Worm (Caenorhabditis elegans): ENCODE measurements around the gene pkg-2.

Gene pkg-2

DNA sequence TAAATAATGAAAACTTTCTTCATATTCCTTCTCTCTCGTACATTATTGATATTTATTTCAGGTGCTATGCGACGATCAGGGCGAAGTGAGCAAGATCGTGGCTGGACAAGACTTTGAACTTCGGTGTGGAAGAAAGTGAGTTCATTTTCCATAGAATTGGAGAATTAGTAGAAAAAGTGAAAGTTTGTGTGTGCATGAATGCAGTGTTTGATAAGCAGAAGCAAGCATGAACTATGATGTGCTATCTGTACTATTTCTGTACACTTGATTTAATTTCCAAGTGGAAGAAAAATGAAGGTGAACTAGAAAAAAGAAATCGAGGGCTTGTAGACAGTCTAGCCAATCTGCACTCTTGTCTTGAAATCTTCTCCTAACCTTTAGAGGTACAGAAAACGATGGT lies 11.3 kb downstream of the pkg-2 start:
- TF ChIP-seq nhr-25 (tag; optimal IDR thresholded peaks at IDR 0.05), result no peak
- TF ChIP-seq crh-2 (tag; optimal IDR thresholded peaks at IDR 0.05), result peak; percentile 11
- no peak for TF ChIP-seq C34F6.9 (tag; optimal IDR thresholded peaks at IDR 0.05)
- peak; percentile 67 for TF ChIP-seq blmp-1 (tag; optimal IDR thresholded peaks at IDR 0.05; ENCODE audit: insufficient read depth)
- TF ChIP-seq elt-1 (tag; optimal IDR thresholded peaks at IDR 0.05), result no peak
- TF ChIP-seq sma-3 (GFP tag; optimal IDR thresholded peaks at IDR 0.05), result peak; percentile 22
- peak; percentile 75 for TF ChIP-seq fos-1 (tag; optimal IDR thresholded peaks at IDR 0.05)
- TF ChIP-seq sma-9 (GFP tag; optimal IDR thresholded peaks at IDR 0.05), result peak; percentile 85
- no peak for TF ChIP-seq sma-9 (tag; optimal IDR thresholded peaks at IDR 0.05)
- TF ChIP-seq nhr-237 (tag; optimal IDR thresholded peaks at IDR 0.05), result no peak

DNA sequence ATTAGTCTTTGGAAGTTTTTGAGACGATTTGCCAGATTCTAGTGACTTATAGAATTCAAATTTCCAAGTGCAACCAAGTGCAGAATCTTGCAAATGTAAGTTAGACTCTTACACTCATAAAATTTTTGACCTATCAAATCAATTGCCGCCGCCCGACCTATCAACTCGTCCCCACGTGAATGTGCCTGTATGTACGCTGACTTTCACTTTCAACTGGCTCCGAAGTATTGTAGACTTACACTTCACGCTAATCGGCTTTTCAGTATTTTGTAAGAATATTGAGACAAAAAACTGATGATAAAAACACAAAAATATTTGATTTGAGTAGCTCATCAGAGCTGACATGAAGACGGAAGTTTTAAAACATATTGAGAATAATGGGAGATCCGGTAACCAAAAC lies 12.1 kb downstream of the pkg-2 start:
- no peak for TF ChIP-seq unc-55 (GFP tag; optimal IDR thresholded peaks at IDR 0.05)
- TF ChIP-seq blmp-1 (tag; optimal IDR thresholded peaks at IDR 0.05; ENCODE audit: insufficient read depth), result peak; percentile 57
- TF ChIP-seq egl-27 (tag; optimal IDR thresholded peaks at IDR 0.05), result no peak
- TF ChIP-seq sma-9 (GFP tag; optimal IDR thresholded peaks at IDR 0.05), result peak; percentile 73
- TF ChIP-seq sma-9 (tag; optimal IDR thresholded peaks at IDR 0.05), result no peak
- no peak for TF ChIP-seq R02D3.7 (tag; optimal IDR thresholded peaks at IDR 0.05)
- TF ChIP-seq sma-3 (GFP tag; optimal IDR thresholded peaks at IDR 0.05), result peak; percentile 9
- TF ChIP-seq mab-5 (tag; optimal IDR thresholded peaks at IDR 0.05), result no peak
- no peak for TF ChIP-seq aly-2 (tag; optimal IDR thresholded peaks at IDR 0.05)
- TF ChIP-seq ceh-82 (tag; optimal IDR thresholded peaks at IDR 0.05), result no peak
- no peak for TF ChIP-seq nhr-6 (tag; optimal IDR thresholded peaks at IDR 0.05)
- peak; percentile 31 for TF ChIP-seq fos-1 (tag; optimal IDR thresholded peaks at IDR 0.05)
- TF ChIP-seq elt-1 (tag; optimal IDR thresholded peaks at IDR 0.05), result no peak
- TF ChIP-seq mdl-1 (tag; optimal IDR thresholded peaks at IDR 0.05), result peak in 1 of 2 experiments; percentile 19

DNA sequence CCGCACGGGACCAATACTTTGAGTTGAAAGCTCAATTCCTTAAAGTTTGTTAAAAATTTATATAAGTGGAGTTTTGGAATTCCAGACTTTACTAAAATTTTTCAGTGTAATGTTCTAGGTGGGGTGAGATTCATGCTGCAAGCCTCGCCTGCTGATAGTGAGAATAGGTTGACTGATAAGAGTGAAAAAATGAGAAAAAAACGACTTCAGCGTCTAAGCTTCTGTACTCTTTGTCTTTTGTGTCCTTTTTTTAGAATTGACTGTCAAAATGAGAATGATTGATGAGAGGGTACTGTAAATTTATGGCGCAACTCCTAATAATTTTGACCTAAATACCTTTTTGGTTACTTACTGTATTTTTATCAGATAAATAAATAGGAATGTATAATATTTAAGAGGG lies 13.5 kb downstream of the pkg-2 start:
- no peak for TF ChIP-seq lin-11 (tag; optimal IDR thresholded peaks at IDR 0.05)
- no peak for TF ChIP-seq nhr-129 (tag; optimal IDR thresholded peaks at IDR 0.05)
- TF ChIP-seq fos-1 (tag; optimal IDR thresholded peaks at IDR 0.05), result peak; percentile 25

DNA sequence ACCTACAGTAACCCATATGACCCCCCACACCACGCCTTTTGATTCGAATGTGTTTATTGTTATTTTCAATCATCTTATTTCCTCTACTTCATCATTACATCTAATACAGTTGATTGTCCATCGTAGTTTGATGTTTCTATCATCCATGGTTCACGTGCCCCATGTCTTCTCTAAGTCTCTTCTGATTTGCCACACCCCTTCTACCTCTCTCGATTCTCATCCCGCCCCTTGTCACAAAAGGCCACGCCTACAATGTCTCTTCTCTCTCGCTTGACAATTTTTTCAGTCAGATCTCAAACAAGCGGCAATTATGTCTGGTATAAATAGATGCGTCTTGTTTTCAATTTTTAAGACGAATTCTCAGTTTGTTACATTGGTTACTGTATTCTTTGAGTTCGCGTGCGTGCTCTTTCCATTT lies 14.3 kb downstream of the pkg-2 start:
- TF ChIP-seq lin-13 (GFP tag; optimal IDR thresholded peaks at IDR 0.05), result peak; percentile 40
- peak; percentile 36 to 69 for TF ChIP-seq mdl-1 (tag; optimal IDR thresholded peaks at IDR 0.05)
- no peak for TF ChIP-seq nhr-10 (tag; optimal IDR thresholded peaks at IDR 0.05)
- no peak for TF ChIP-seq ztf-11 (tag; optimal IDR thresholded peaks at IDR 0.05)
- TF ChIP-seq unc-39 (tag; optimal IDR thresholded peaks at IDR 0.05), result no peak
- TF ChIP-seq mab-5 (tag; optimal IDR thresholded peaks at IDR 0.05), result no peak
- TF ChIP-seq nhr-129 (tag; optimal IDR thresholded peaks at IDR 0.05), result peak; percentile 80
- no peak for TF ChIP-seq nhr-12 (tag; optimal IDR thresholded peaks at IDR 0.05)
- TF ChIP-seq fos-1 (tag; optimal IDR thresholded peaks at IDR 0.05), result peak; percentile 75
- TF ChIP-seq elt-3 (tag; optimal IDR thresholded peaks at IDR 0.05), result no peak
- TF ChIP-seq R02D3.7 (tag; optimal IDR thresholded peaks at IDR 0.05), result no peak
- no peak for TF ChIP-seq ztf-4 (tag; optimal IDR thresholded peaks at IDR 0.05)
- TF ChIP-seq sma-3 (GFP tag; optimal IDR thresholded peaks at IDR 0.05), result peak; percentile 76
- no peak for TF ChIP-seq elt-1 (tag; optimal IDR thresholded peaks at IDR 0.05)
- peak; percentile 0 for TF ChIP-seq C34F6.9 (tag; optimal IDR thresholded peaks at IDR 0.05)
- peak; percentile 86 for TF ChIP-seq sma-9 (GFP tag; optimal IDR thresholded peaks at IDR 0.05)
- no peak for TF ChIP-seq sma-9 (tag; optimal IDR thresholded peaks at IDR 0.05)
- no peak for TF ChIP-seq nhr-23 (tag; optimal IDR thresholded peaks at IDR 0.05)
- TF ChIP-seq zag-1 (tag; optimal IDR thresholded peaks at IDR 0.05), result no peak
- no peak for TF ChIP-seq ztf-1 (GFP tag; conservative IDR thresholded peaks at IDR 0.05)
- no peak for TF ChIP-seq lin-39 (tag; optimal IDR thresholded peaks at IDR 0.05)
- TF ChIP-seq nhr-25 (tag; optimal IDR thresholded peaks at IDR 0.05), result peak; percentile 67
- no peak for TF ChIP-seq aly-2 (tag; optimal IDR thresholded peaks at IDR 0.05)
- TF ChIP-seq nhr-77 (tag; optimal IDR thresholded peaks at IDR 0.05), result no peak
- peak in 1 of 2 experiments; percentile 75 for TF ChIP-seq lsy-2 (tag; optimal IDR thresholded peaks at IDR 0.05)
- no peak for TF ChIP-seq ceh-16 (tag; optimal IDR thresholded peaks at IDR 0.05)
- no peak for TF ChIP-seq ZK546.5 (tag; optimal IDR thresholded peaks at IDR 0.05)
- TF ChIP-seq unc-55 (GFP tag; optimal IDR thresholded peaks at IDR 0.05), result no peak
- TF ChIP-seq ama-1 (optimal IDR thresholded peaks at IDR 0.05), result peak; percentile 80
- TF ChIP-seq mbf-1 (tag; optimal IDR thresholded peaks at IDR 0.05), result no peak
- TF ChIP-seq nhr-11 (tag; optimal IDR thresholded peaks at IDR 0.05), result no peak
- no peak for TF ChIP-seq egl-27 (tag; optimal IDR thresholded peaks at IDR 0.05)
- TF ChIP-seq unc-62 (GFP tag; optimal IDR thresholded peaks at IDR 0.05), result no peak
- TF ChIP-seq skn-1 (tag; optimal IDR thresholded peaks at IDR 0.05), result no peak
- no peak for TF ChIP-seq alr-1 (tag; optimal IDR thresholded peaks at IDR 0.05)
- peak; percentile 34 for TF ChIP-seq nhr-6 (tag; optimal IDR thresholded peaks at IDR 0.05)
- peak; percentile 76 for TF ChIP-seq blmp-1 (tag; optimal IDR thresholded peaks at IDR 0.05; ENCODE audit: insufficient read depth)
- TF ChIP-seq peb-1 (tag; optimal IDR thresholded peaks at IDR 0.05), result no peak
- no peak for TF ChIP-seq nhr-237 (tag; optimal IDR thresholded peaks at IDR 0.05)
- no peak for TF ChIP-seq gmeb-1 (tag; optimal IDR thresholded peaks at IDR 0.05)
- peak; percentile 62 for TF ChIP-seq nhr-21 (tag; optimal IDR thresholded peaks at IDR 0.05)
- no peak for TF ChIP-seq dmd-4 (tag; optimal IDR thresholded peaks at IDR 0.05)
- peak; percentile 72 for TF ChIP-seq crh-2 (tag; optimal IDR thresholded peaks at IDR 0.05)
